Worm (Caenorhabditis elegans) whole organism, L4/young adult: ENCODE results near the gene T14B4.5.

Source experiments
- W03F9.2 ChIP-seq: fragments of 150-350 bp; optimal IDR thresholded peaks from 2 replicates; lab custom pipeline; 2014; ENCODE audit warnings: missing biosample characterization, missing genetic modification characterization
- him-1 ChIP-seq: sonication (generic microtip); optimal IDR thresholded peaks from 2 replicates; lab custom pipeline; 2016; ENCODE audit warnings: missing genotype, missing genetic modification reagents, missing genetic modification characterization, missing compliant biosample characterization

ce11 chrII:6746404-6746803 is 29.7 kb downstream of the T14B4.5 start, which contains the start of gene F41G3.5:
- TF ChIP-seq him-1 (tag; lab: Kevin White, UChicago) (no peak), W03F9.2 (tag; lab: Kevin White, UChicago) (no peak)
